Fruit fly (Drosophila melanogaster): ENCODE data around the gene CG4928.

The CG4928 gene

dm6 chrX:16932820-16933386 lies 19.9 kb downstream of the CG4928 start:
- TF ChIP-seq CG17801 (GFP tag; optimal IDR thresholded peaks at IDR 0.05; ENCODE audit: partially characterized antibody), result no peak

- TF ChIP-seq CG17801 (GFP tag; optimal IDR thresholded peaks at IDR 0.05; ENCODE audit: partially characterized antibody), result no peak
These were observed 21.4 kb downstream of the CG4928 start for dm6 chrX:16934430-16934829.

- TF ChIP-seq CG17801 (GFP tag; optimal IDR thresholded peaks at IDR 0.05; ENCODE audit: partially characterized antibody), result no peak
These were observed 23.7 kb downstream of the CG4928 start for dm6 chrX:16936689-16937088.

dm6 chrX:16940426-16941058 lies 27.6 kb downstream of the CG4928 start, which contains the start of gene wus:
Gene wus, minus strand, starts transcription at chrX:16940873.
- TF ChIP-seq CG17801 (GFP tag; optimal IDR thresholded peaks at IDR 0.05; ENCODE audit: partially characterized antibody), result no peak

dm6 chrX:16942735-16943514 lies 29.9 kb downstream of the CG4928 start, which contains the start of the genes CG13001 and RhoGAP15B:
Gene CG13001, minus strand, starts transcription at chrX:16942871.
Gene RhoGAP15B, plus strand, starts transcription at chrX:16943290.
- TF ChIP-seq CG17801 (GFP tag; optimal IDR thresholded peaks at IDR 0.05; ENCODE audit: partially characterized antibody), result peak; percentile 65

- TF ChIP-seq CG17801 (GFP tag; optimal IDR thresholded peaks at IDR 0.05; ENCODE audit: partially characterized antibody), result no peak
These were observed 30.5 kb downstream of the CG4928 start for dm6 chrX:16943515-16943850.

dm6 chrX:16944049-16944532 lies 31.1 kb downstream of the CG4928 start:
- TF ChIP-seq CG17801 (GFP tag; optimal IDR thresholded peaks at IDR 0.05; ENCODE audit: partially characterized antibody), result peak; percentile 50

- TF ChIP-seq CG17801 (GFP tag; optimal IDR thresholded peaks at IDR 0.05; ENCODE audit: partially characterized antibody), result peak; percentile 74
These were observed 32.4 kb downstream of the CG4928 start for dm6 chrX:16945414-16945813.

- no peak for TF ChIP-seq CG17801 (GFP tag; optimal IDR thresholded peaks at IDR 0.05; ENCODE audit: partially characterized antibody)
These were observed 33.6 kb downstream of the CG4928 start for dm6 chrX:16946604-16947003.

- TF ChIP-seq CG17801 (GFP tag; optimal IDR thresholded peaks at IDR 0.05; ENCODE audit: partially characterized antibody), result no peak
These were observed 35.4 kb downstream of the CG4928 start, which contains the start of gene CG13000 for dm6 chrX:16948371-16948770. Gene CG13000, minus strand, starts transcription at chrX:16948471.

dm6 chrX:16966532-16966931 lies 53.6 kb downstream of the CG4928 start:
- peak; percentile 47 for TF ChIP-seq CG17801 (GFP tag; optimal IDR thresholded peaks at IDR 0.05; ENCODE audit: partially characterized antibody)

dm6 chrX:16967415-16967814 lies 54.4 kb downstream of the CG4928 start:
- TF ChIP-seq CG17801 (GFP tag; optimal IDR thresholded peaks at IDR 0.05; ENCODE audit: partially characterized antibody), result no peak

- peak; percentile 81 for TF ChIP-seq CG17801 (GFP tag; optimal IDR thresholded peaks at IDR 0.05; ENCODE audit: partially characterized antibody)
These were observed 55.3 kb downstream of the CG4928 start, which contains the start of gene Ubr1 for dm6 chrX:16968148-16968823. Gene Ubr1, minus strand, starts transcription at chrX:16968679.

dm6 chrX:16986928-16987327 lies 73.9 kb downstream of the CG4928 start:
- TF ChIP-seq CG17801 (GFP tag; optimal IDR thresholded peaks at IDR 0.05; ENCODE audit: partially characterized antibody), result no peak
